Fruit fly (Drosophila melanogaster) whole organism, pupa: Measurements from ENCODE around the gene CG31717.

Experiments
- CG12605 ChIP-seq: fragments of 200-800 bp; sonication (Bioruptor generic); IDR thresholded peaks from 2 replicates; pipeline ENCODE4 v1.3.6; 2022; ENCODE audit warnings: missing biosample characterization, missing genetic modification characterization
- CG14655 ChIP-seq: fragments of 200-800 bp; sonication (Bioruptor generic); optimal IDR thresholded peaks from 3 replicates; lab custom pipeline; 2017; ENCODE audit warnings: mild to moderate bottlenecking, missing biosample characterization, missing genetic modification reagents, missing genetic modification characterization
- CG15710 ChIP-seq: fragments of 200-800 bp; sonication (Bioruptor generic); optimal IDR thresholded peaks from 2 replicates; lab custom pipeline; 2018; ENCODE audit warnings: missing biosample characterization, mild to moderate bottlenecking, missing genetic modification characterization, moderate library complexity
- CG17806 ChIP-seq: fragments of 200-800 bp; sonication (Bioruptor generic); optimal IDR thresholded peaks from 2 replicates; lab custom pipeline; 2018; ENCODE audit warnings: missing biosample characterization, mild to moderate bottlenecking, missing genetic modification characterization, moderate library complexity
- CG32121 ChIP-seq: fragments of 200-800 bp; sonication (Bioruptor generic); IDR thresholded peaks from 2 replicates; pipeline ENCODE4 v1.3.6; 2022; ENCODE audit warnings: missing biosample characterization, missing genetic modification characterization
- CG34367 ChIP-seq: fragments of 200-800 bp; sonication (Bioruptor generic); optimal IDR thresholded peaks from 2 replicates; lab custom pipeline; 2018; ENCODE audit warnings: missing biosample characterization, mild to moderate bottlenecking, missing genetic modification characterization
- CG4496 ChIP-seq: fragments of 200-800 bp; sonication (Bioruptor generic); IDR thresholded peaks from 3 replicates; pipeline ENCODE4 v1.3.6; 2022; ENCODE audit warnings: missing biosample characterization, missing genetic modification characterization
- CG8159 ChIP-seq: fragments of 200-800 bp; sonication (Bioruptor generic); optimal IDR thresholded peaks from 3 replicates; lab custom pipeline; 2018; ENCODE audit warnings: missing biosample characterization, mild to moderate bottlenecking, missing genetic modification characterization, moderate library complexity
- CG8301 ChIP-seq: fragments of 200-800 bp; sonication (Bioruptor generic); optimal IDR thresholded peaks from 2 replicates; lab custom pipeline; 2018; ENCODE audit warnings: missing biosample characterization, mild to moderate bottlenecking, missing genetic modification characterization
- CG9948 ChIP-seq: fragments of 200-800 bp; sonication (Bioruptor generic); optimal IDR thresholded peaks from 2 replicates; lab custom pipeline; 2018; ENCODE audit warnings: missing biosample characterization, mild to moderate bottlenecking, missing genetic modification characterization, moderate library complexity
- D1 ChIP-seq: fragments of 200-800 bp; sonication (Bioruptor generic); optimal IDR thresholded peaks from 2 replicates; lab custom pipeline; 2018; ENCODE audit warnings: missing biosample characterization, mild to moderate bottlenecking, missing genetic modification characterization, moderate library complexity
- EcR ChIP-seq: fragments of 200-800 bp; sonication (Bioruptor generic); optimal IDR thresholded peaks from 3 replicates; lab custom pipeline; 2019; ENCODE audit warnings: missing biosample characterization, missing genetic modification characterization, mild to moderate bottlenecking, moderate library complexity, missing genetic modification reagents
- Ets98B ChIP-seq: fragments of 200-800 bp; sonication (Bioruptor generic); IDR thresholded peaks from 2 replicates; pipeline ENCODE4 v1.3.6; 2022; ENCODE audit warnings: missing biosample characterization, missing genetic modification characterization
- Pif1A ChIP-seq: fragments of 200-800 bp; sonication (Bioruptor generic); optimal IDR thresholded peaks from 3 replicates; lab custom pipeline; 2016; ENCODE audit warnings: missing biosample characterization, missing genetic modification characterization
- Pif1B ChIP-seq: fragments of 200-800 bp; sonication (Bioruptor generic); optimal IDR thresholded peaks from 3 replicates; lab custom pipeline; 2016; ENCODE audit warnings: missing biosample characterization, missing genetic modification characterization
- Snoo ChIP-seq: fragments of 200-800 bp; sonication (Bioruptor generic); optimal IDR thresholded peaks from 3 replicates; lab custom pipeline; 2017; ENCODE audit warnings: missing biosample characterization, mild to moderate bottlenecking, missing genetic modification characterization, inconsistent platforms
- fd96Ca ChIP-seq: fragments of 200-800 bp; sonication (Bioruptor generic); IDR thresholded peaks from 3 replicates; pipeline ENCODE4 v1.3.6; 2022; ENCODE audit warnings: missing biosample characterization, missing genetic modification characterization
- gl ChIP-seq: fragments of 200-800 bp; sonication (Bioruptor generic); optimal IDR thresholded peaks from 2 replicates; lab custom pipeline; 2018; ENCODE audit warnings: missing biosample characterization, mild to moderate bottlenecking, missing genetic modification characterization
- rn ChIP-seq: fragments of 200-800 bp; sonication (Bioruptor generic); IDR thresholded peaks from 2 replicates; pipeline ENCODE4 v1.3.6; 2022; ENCODE audit warnings: missing biosample characterization, missing genetic modification characterization

The CG31717 gene

DNA sequence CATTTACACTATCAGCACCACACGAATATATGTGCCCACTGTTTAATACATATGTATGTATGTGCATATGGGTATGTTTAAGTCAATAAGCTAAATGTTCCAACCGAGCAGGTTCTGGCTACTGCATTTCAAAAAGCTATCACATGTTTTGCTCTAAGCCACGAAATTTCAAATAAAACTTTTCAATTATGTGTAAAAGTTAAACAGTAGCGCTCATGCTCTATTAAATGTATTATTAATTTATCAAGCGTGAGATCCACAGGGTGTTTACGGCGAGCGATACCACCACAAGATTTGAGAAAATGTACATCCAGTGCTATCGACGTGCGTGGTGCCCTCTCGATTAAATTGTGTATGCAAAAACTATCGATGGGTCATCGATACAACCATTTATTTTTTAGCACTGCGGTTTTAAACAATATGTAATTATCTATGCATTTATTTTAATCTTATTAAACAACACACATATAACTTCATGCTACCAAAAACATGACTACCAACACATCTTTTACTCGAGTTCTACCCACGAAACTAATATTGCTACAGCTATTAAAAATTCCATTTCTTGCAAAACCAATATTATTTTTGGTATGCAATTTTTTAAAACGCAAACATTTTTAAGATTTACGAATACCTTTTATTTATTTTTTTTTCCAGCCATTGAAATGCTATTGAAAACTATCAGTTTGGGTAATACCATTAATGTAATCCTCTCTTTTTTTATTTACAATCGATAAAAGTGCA is 10.4 kb downstream of the CG31717 start, which contains the start of gene Pten:
Gene Pten, minus strand, starts transcription at position 300 of the 744 bp plus-strand sequence.
- TF ChIP-seq Pif1A (GFP tag; lab: Kevin White, UChicago) (peak; percentile 53), CG32121 (GFP tag; lab: Robert Waterston, UW) (peak; percentile 64), Pif1B (GFP tag; lab: Kevin White, UChicago) (peak; percentile 14), CG12605 (GFP tag; lab: Robert Waterston, UW) (peak; percentile 74; the same call in 1 of the 2 replicates), CG8301 (tag; lab: Kevin White, UChicago) (peak; percentile 60), CG17806 (tag; lab: Kevin White, UChicago) (peak; percentile 49), Ets98B (GFP tag; lab: Robert Waterston, UW) (no peak; the same call in 1 of the 2 replicates), Snoo (tag; lab: Kevin White, UChicago) (peak; percentile 16), CG9948 (tag; lab: Kevin White, UChicago) (peak; percentile 55), gl (tag; lab: Kevin White, UChicago) (no peak), CG15710 (tag; lab: Kevin White, UChicago) (peak; percentile 23)

DNA sequence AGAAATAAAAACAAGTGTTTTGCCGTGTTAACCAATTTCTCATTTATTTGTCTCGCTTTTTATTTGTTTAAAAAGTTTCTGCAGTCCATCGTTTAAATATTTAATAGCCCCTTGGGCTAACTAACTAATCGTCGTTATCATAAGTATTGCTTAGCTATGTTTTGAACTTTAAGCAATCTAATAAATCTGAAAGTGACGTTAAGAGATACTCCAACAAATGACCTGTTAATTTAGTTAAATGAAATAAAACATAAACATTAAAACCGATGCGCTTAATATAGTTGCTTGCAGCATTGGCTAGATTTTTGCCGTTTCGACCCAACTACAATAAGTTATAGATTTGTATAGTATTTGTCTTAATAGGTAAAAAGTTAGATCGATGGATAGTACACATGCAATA is 11.2 kb downstream of the CG31717 start:
- no peak for TF ChIP-seq Pif1A (GFP tag; lab: Kevin White, UChicago)
- TF ChIP-seq gl (tag; lab: Kevin White, UChicago), result no peak
- no peak for TF ChIP-seq CG8159
- no peak for TF ChIP-seq CG12605 (GFP tag; lab: Robert Waterston, UW)
- no peak for TF ChIP-seq CG8301 (tag; lab: Kevin White, UChicago)
- no peak for TF ChIP-seq CG9948 (tag; lab: Kevin White, UChicago)
- no peak for TF ChIP-seq rn
- TF ChIP-seq Ets98B (GFP tag; lab: Robert Waterston, UW), result no peak
- no peak for TF ChIP-seq CG34367 (tag; lab: Kevin White, UChicago)
- no peak for TF ChIP-seq Snoo (tag; lab: Kevin White, UChicago)
- TF ChIP-seq CG4496 (GFP tag; lab: Robert Waterston, UW), result no peak
- TF ChIP-seq CG32121 (GFP tag; lab: Robert Waterston, UW), result no peak

dm6 chr2L:10263343-10263744 is 12.8 kb downstream of the CG31717 start, which contains the start of gene Rsf1:
TSS of gene Rsf1 (minus strand) at chr2L:10263554.
- no peak for TF ChIP-seq Snoo (tag; lab: Kevin White, UChicago)
- peak; percentile 8 for TF ChIP-seq CG15710 (tag; lab: Kevin White, UChicago)

- TF ChIP-seq Snoo (tag; lab: Kevin White, UChicago), result peak; percentile 8
- no peak for TF ChIP-seq CG4496 (GFP tag; lab: Robert Waterston, UW)
These were observed 13.5 kb downstream of the CG31717 start, which contains the start of gene REPTOR-BP for dm6 chr2L:10263830-10264634. TSS of gene REPTOR-BP (plus strand) at chr2L:10264125.

dm6 chr2L:10265129-10265528 is 14.6 kb downstream of the CG31717 start, which contains the start of gene Mob3:
TSS of gene Mob3 (plus strand) at chr2L:10265336.
- no peak for TF ChIP-seq fd96Ca (GFP tag; lab: Robert Waterston, UW)
- no peak for TF ChIP-seq gl (tag; lab: Kevin White, UChicago)
- no peak for TF ChIP-seq CG9948 (tag; lab: Kevin White, UChicago)
- no peak for TF ChIP-seq CG8159
- TF ChIP-seq Pif1A (GFP tag; lab: Kevin White, UChicago), result no peak
- TF ChIP-seq CG17806 (tag; lab: Kevin White, UChicago), result no peak
- no peak for TF ChIP-seq EcR (GFP tag; lab: Kevin White, UChicago)
- no peak for TF ChIP-seq rn
- no peak for TF ChIP-seq Ets98B (GFP tag; lab: Robert Waterston, UW)
- no peak for TF ChIP-seq D1 (tag; lab: Kevin White, UChicago)
- TF ChIP-seq CG15710 (tag; lab: Kevin White, UChicago), result no peak
- no peak for TF ChIP-seq CG12605 (GFP tag; lab: Robert Waterston, UW)
- no peak for TF ChIP-seq CG4496 (GFP tag; lab: Robert Waterston, UW)
- no peak for TF ChIP-seq CG14655 (GFP tag; lab: Kevin White, UChicago)
- TF ChIP-seq, all 21 proteins: peak for 0

dm6 chr2L:10266511-10266910 is 16.0 kb downstream of the CG31717 start, which contains the start of gene CG4953:
TSS of gene CG4953 (plus strand) at chr2L:10266703.
- TF ChIP-seq CG8301 (tag; lab: Kevin White, UChicago), result no peak
- TF ChIP-seq EcR (GFP tag; lab: Kevin White, UChicago), result no peak
- no peak for TF ChIP-seq Pif1B (GFP tag; lab: Kevin White, UChicago)
- TF ChIP-seq CG17806 (tag; lab: Kevin White, UChicago), result no peak
